Worm (Caenorhabditis elegans): ENCODE results near the gene arf-6.
A peak's percentile ranks its signal among the peaks of the same experiment; 100 is the strongest.

Gene arf-6

ce11 chrIV:16919212-16919775 lies 27.6 kb upstream of the arf-6 start, which contains the start of the genes Y116A8C.470 and Y116A8C.463:
Y116A8C.470 (minus strand) TSS chrIV:16919312.
Y116A8C.463 (plus strand) TSS chrIV:16919725.
- TF ChIP-seq cebp-1 (GFP tag; IDR thresholded peaks at IDR 0.05) = no peak
- TF ChIP-seq cebp-1 (tag; optimal IDR thresholded peaks at IDR 0.05) = no peak
- TF ChIP-seq nhr-27 (tag; optimal IDR thresholded peaks at IDR 0.05) = no peak
- no peak for TF ChIP-seq lir-1 (GFP tag; conservative IDR thresholded peaks at IDR 0.05)
- no peak for TF ChIP-seq B0336.3 (GFP tag; IDR thresholded peaks at IDR 0.05)
- no peak for TF ChIP-seq egl-44 (GFP tag; IDR thresholded peaks at IDR 0.05)
- no peak for TF ChIP-seq B0261.1 (tag; optimal IDR thresholded peaks at IDR 0.05)
- TF ChIP-seq rcor-1 (GFP tag; IDR thresholded peaks at IDR 0.05) = no peak
- no peak for TF ChIP-seq aptf-2 (GFP tag; conservative IDR thresholded peaks at IDR 0.05)
- TF ChIP-seq tbx-9 (tag; optimal IDR thresholded peaks at IDR 0.05; ENCODE audit: borderline replicate concordance) = no peak
- no peak for TF ChIP-seq rpc-1 (optimal IDR thresholded peaks at IDR 0.05)
- no peak for TF ChIP-seq rpc-1 (tag; optimal IDR thresholded peaks at IDR 0.05)
- TF ChIP-seq C17E4.6 (GFP tag; IDR thresholded peaks at IDR 0.05) = no peak
- no peak for TF ChIP-seq bed-1 (GFP tag; IDR thresholded peaks at IDR 0.05)

ce11 chrIV:16920041-16920440 lies 26.9 kb upstream of the arf-6 start, which contains the start of gene nep-23:
nep-23 (plus strand) TSS chrIV:16920341.
- no peak for TF ChIP-seq B0035.1 (tag; optimal IDR thresholded peaks at IDR 0.05)
- TF ChIP-seq dpl-1 (GFP tag; optimal IDR thresholded peaks at IDR 0.05) = no peak
- TF ChIP-seq aptf-3 (GFP tag; IDR thresholded peaks at IDR 0.05) = no peak
- no peak for TF ChIP-seq tlf-1 (GFP tag; optimal IDR thresholded peaks at IDR 0.05)
- no peak for TF ChIP-seq lin-54 (GFP tag; optimal IDR thresholded peaks at IDR 0.05)
- TF ChIP-seq ccch-3 (GFP tag; optimal IDR thresholded peaks at IDR 0.05) = no peak
- TF ChIP-seq ceh-58 (GFP tag; IDR thresholded peaks at IDR 0.05) = no peak
- TF ChIP-seq ceh-79 (tag; optimal IDR thresholded peaks at IDR 0.05) = no peak
- no peak for TF ChIP-seq F22D6.2 (tag; optimal IDR thresholded peaks at IDR 0.05)

- TF ChIP-seq zfh-2 (GFP tag; conservative IDR thresholded peaks at IDR 0.05) (peak; percentile 52), snpc-1.1 (tag; optimal IDR thresholded peaks at IDR 0.05; ENCODE audit: insufficient read depth) (no peak), snpc-4 (GFP tag; optimal IDR thresholded peaks at IDR 0.05) (no peak), snpc-4 (tag; optimal IDR thresholded peaks at IDR 0.05) (peak in 1 of 4 experiments; percentile 15)
Observed at ce11 chrIV:16921999-16922398, 24.9 kb upstream of the arf-6 start.

- TF ChIP-seq pha-4 (tag; optimal IDR thresholded peaks at IDR 0.05) = no peak
- no peak for TF ChIP-seq Y53F4B.3 (GFP tag; IDR thresholded peaks at IDR 0.05)
- no peak for TF ChIP-seq akir-1 (GFP tag; optimal IDR thresholded peaks at IDR 0.05)
- TF ChIP-seq F49E8.2 (tag; optimal IDR thresholded peaks at IDR 0.05; ENCODE audit: insufficient read depth) = no peak
- TF ChIP-seq Y79H2A.3 (GFP tag; conservative IDR thresholded peaks at IDR 0.05) = no peak
- no peak for TF ChIP-seq B0019.2 (GFP tag; conservative IDR thresholded peaks at IDR 0.05)
- no peak for TF ChIP-seq K11D2.4 (GFP tag; IDR thresholded peaks at IDR 0.05)
- no peak for TF ChIP-seq hlh-12 (tag; optimal IDR thresholded peaks at IDR 0.05)
- no peak for TF ChIP-seq ceh-27 (GFP tag; optimal IDR thresholded peaks at IDR 0.05)
- TF ChIP-seq bed-2 (GFP tag; IDR thresholded peaks at IDR 0.05) = no peak
- TF ChIP-seq Y95B8A.8 (GFP tag; IDR thresholded peaks at IDR 0.05) = no peak
- no peak for TF ChIP-seq Y53G8AR.9 (GFP tag; conservative IDR thresholded peaks at IDR 0.05)
- TF ChIP-seq repo-1 (tag; optimal IDR thresholded peaks at IDR 0.05) = no peak
- no peak for TF ChIP-seq dpff-1 (tag; optimal IDR thresholded peaks at IDR 0.05)
- TF ChIP-seq snpc-1.1 (tag; optimal IDR thresholded peaks at IDR 0.05; ENCODE audit: insufficient read depth) = no peak
- TF ChIP-seq tbp1 (GFP tag; optimal IDR thresholded peaks at IDR 0.05) = no peak
- TF ChIP-seq mcd-1 (GFP tag; IDR thresholded peaks at IDR 0.05) = no peak
- TF ChIP-seq zim-3 (tag; optimal IDR thresholded peaks at IDR 0.05) = no peak
Observed at ce11 chrIV:16924092-16924491, 22.8 kb upstream of the arf-6 start, which contains the start of gene nep-24. nep-24 (plus strand) TSS chrIV:16924392.
